Worm (Caenorhabditis elegans): ENCODE results near the gene copd-1.

Gene copd-1

DNA sequence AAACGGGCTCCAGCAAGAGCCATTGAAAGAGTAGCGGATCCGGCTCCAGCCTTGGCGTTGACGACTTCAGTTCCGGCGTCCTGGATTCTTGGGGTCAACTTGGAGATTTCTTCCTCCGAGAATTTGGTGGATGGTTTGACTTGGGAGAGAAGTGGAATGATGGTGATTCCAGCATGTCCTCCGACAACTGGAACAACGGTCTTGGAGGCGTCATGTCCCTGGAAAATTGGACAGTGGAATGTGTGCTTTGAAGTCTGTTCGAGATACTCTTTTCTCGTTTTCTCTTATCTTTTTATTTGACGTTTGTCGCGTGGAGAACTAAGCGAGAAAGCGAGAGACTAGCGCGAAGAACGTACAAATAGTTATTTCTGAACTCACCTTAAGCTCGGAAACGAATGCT lies 17.7 kb downstream of the copd-1 start:
- no peak for TF ChIP-seq mls-2 (tag; optimal IDR thresholded peaks at IDR 0.05)
- no peak for TF ChIP-seq hlh-1 (tag; optimal IDR thresholded peaks at IDR 0.05)
- TF ChIP-seq unc-120 (tag; optimal IDR thresholded peaks at IDR 0.05; ENCODE audit: poor library complexity, severe bottlenecking) = no peak

DNA sequence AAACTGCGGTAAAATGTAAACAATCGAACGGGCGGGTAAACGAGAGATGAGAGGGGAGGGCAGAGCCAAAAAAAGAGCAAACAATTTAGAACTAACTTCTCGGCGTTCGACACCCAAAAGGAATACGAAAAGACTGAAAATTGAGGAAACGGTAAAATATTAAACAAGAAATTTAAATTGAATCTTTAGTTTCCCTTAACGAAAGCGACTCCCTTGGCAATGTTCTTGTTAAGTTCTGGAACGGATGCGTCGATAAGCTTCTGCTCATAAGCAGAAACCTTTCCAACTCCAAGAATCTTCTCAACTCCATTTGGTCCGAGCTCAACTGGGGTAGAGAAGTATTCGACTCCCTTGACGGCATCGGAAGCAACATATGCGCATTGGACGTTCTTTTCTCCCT lies 18.1 kb downstream of the copd-1 start:
- no peak for TF ChIP-seq ceh-83 (GFP tag; optimal IDR thresholded peaks at IDR 0.05)
- no peak for TF ChIP-seq pha-4 (tag; optimal IDR thresholded peaks at IDR 0.05)
- TF ChIP-seq drap-1 (GFP tag; optimal IDR thresholded peaks at IDR 0.05) = no peak
- no peak for TF ChIP-seq sem-2 (GFP tag; optimal IDR thresholded peaks at IDR 0.05)
- TF ChIP-seq lsy-2 (tag; optimal IDR thresholded peaks at IDR 0.05) = no peak
- TF ChIP-seq nhr-12 (tag; optimal IDR thresholded peaks at IDR 0.05) = no peak
- no peak for TF ChIP-seq bed-3 (GFP tag; optimal IDR thresholded peaks at IDR 0.05)
- no peak for TF ChIP-seq ces-1 (GFP tag; optimal IDR thresholded peaks at IDR 0.05)
- TF ChIP-seq flh-1 (GFP tag; optimal IDR thresholded peaks at IDR 0.05) = no peak
- no peak for TF ChIP-seq mep-1 (tag; optimal IDR thresholded peaks at IDR 0.05)
- TF ChIP-seq ceh-39 (tag; optimal IDR thresholded peaks at IDR 0.05) = no peak

DNA sequence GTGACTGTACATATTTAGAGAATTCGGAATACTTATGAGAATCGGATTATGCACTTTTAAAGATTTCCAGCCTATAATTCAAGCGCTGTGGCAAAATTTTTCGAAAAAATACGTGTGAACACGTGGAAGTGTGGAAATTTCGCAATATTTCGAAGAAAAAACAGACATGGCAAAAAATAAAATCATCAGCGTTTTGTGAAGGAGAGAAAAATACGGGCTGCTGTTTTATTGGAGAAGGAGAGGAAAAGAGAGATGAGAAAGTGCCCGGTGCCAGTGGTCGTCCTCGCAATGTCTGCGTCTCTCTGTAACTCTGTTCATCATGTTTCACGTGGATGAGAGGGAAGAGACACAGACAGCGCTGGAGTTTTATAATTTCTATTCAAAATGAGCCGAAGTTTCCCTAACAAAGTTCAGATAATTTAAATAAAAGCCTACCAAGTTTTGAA lies 18.7 kb downstream of the copd-1 start:
- TF ChIP-seq nhr-12 (tag; optimal IDR thresholded peaks at IDR 0.05) (no peak), unc-62 (GFP tag; optimal IDR thresholded peaks at IDR 0.05) (peak; percentile 18), lin-32 (GFP tag; optimal IDR thresholded peaks at IDR 0.05) (no peak), ceh-39 (tag; optimal IDR thresholded peaks at IDR 0.05) (peak; percentile 6), drap-1 (GFP tag; optimal IDR thresholded peaks at IDR 0.05) (no peak), lsy-2 (tag; optimal IDR thresholded peaks at IDR 0.05) (no peak), cnd-1 (tag; optimal IDR thresholded peaks at IDR 0.05) (no peak), ces-1 (GFP tag; optimal IDR thresholded peaks at IDR 0.05) (peak; percentile 75), unc-39 (tag; optimal IDR thresholded peaks at IDR 0.05) (no peak), hlh-1 (tag; optimal IDR thresholded peaks at IDR 0.05) (peak; percentile 83), ham-2 (GFP tag; optimal IDR thresholded peaks at IDR 0.05) (no peak)

DNA sequence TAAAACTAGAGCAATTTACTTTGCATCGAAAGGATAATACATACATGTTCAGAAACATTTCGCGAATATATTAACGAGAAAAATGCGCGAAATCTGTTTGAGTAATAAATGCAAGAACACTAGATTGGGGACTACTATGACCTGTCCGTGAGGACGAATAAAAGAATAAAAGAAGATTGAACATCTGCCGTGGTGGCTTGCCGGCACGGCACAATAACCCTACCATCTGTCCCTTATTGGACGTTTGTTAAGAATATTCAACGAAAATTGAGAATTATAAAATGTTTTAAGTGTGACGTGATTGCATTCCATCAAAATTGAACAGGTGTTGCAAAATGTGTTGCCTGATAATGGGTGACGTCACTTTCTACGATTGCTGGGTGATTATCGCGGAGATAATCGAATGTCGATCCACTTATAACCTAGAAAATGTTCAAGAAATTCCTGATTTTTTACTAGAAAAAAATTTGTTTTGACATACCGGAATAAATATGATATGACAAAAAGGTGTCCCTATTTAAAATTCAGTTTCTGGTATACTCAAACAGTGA lies 19.3 kb downstream of the copd-1 start:
- TF ChIP-seq unc-62 (GFP tag; optimal IDR thresholded peaks at IDR 0.05) (peak; percentile 39), cnd-1 (tag; optimal IDR thresholded peaks at IDR 0.05) (peak; percentile 96), mep-1 (tag; optimal IDR thresholded peaks at IDR 0.05) (no peak), tbx-8 (GFP tag; optimal IDR thresholded peaks at IDR 0.05) (no peak), mls-2 (tag; optimal IDR thresholded peaks at IDR 0.05) (peak; percentile 53), lin-13 (tag; optimal IDR thresholded peaks at IDR 0.05) (peak; percentile 9), nhr-2 (tag; optimal IDR thresholded peaks at IDR 0.05) (peak; percentile 56), elt-1 (tag; optimal IDR thresholded peaks at IDR 0.05; ENCODE audit: borderline replicate concordance, insufficient read depth) (peak; percentile 88), M03D4.4 (tag; optimal IDR thresholded peaks at IDR 0.05) (no peak), hlh-1 (tag; optimal IDR thresholded peaks at IDR 0.05) (peak; percentile 25), unc-120 (tag; optimal IDR thresholded peaks at IDR 0.05; ENCODE audit: poor library complexity, severe bottlenecking) (no peak), lin-32 (GFP tag; optimal IDR thresholded peaks at IDR 0.05) (peak; percentile 98), ces-1 (GFP tag; optimal IDR thresholded peaks at IDR 0.05) (peak; percentile 4)

DNA sequence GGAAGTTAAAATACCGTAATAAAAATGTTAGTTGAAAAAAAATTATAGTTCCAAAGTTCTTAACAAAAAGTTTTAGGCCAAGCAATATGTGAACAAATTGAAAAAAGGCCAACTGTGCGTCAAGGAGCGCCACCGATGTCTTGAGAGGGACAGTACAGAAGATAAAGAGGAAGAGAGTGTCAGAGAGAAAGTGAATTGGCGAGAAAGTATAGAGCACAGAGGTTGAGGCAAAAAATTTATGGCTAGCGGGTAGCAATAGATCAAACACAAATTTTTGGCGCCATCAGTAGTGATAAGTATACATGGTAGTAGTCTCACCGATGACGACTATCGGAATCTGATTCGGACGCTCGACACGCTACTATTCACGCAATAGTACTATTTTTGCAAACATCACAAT lies 20.5 kb downstream of the copd-1 start:
- TF ChIP-seq blmp-1 (tag; optimal IDR thresholded peaks at IDR 0.05) (no peak), nhr-76 (tag; optimal IDR thresholded peaks at IDR 0.05) (no peak), M03D4.4 (tag; optimal IDR thresholded peaks at IDR 0.05) (no peak), sptf-1 (tag; optimal IDR thresholded peaks at IDR 0.05) (no peak), zip-8 (tag; optimal IDR thresholded peaks at IDR 0.05) (no peak), nhr-2 (tag; optimal IDR thresholded peaks at IDR 0.05) (no peak), lin-32 (GFP tag; optimal IDR thresholded peaks at IDR 0.05) (no peak), hlh-1 (tag; optimal IDR thresholded peaks at IDR 0.05) (no peak), mab-5 (tag; optimal IDR thresholded peaks at IDR 0.05) (no peak), ceh-83 (GFP tag; optimal IDR thresholded peaks at IDR 0.05) (no peak), nhr-237 (tag; optimal IDR thresholded peaks at IDR 0.05) (no peak), snpc-4 (tag; optimal IDR thresholded peaks at IDR 0.05) (no peak), bed-3 (GFP tag; optimal IDR thresholded peaks at IDR 0.05) (no peak), nhr-12 (tag; optimal IDR thresholded peaks at IDR 0.05) (no peak), ham-2 (GFP tag; optimal IDR thresholded peaks at IDR 0.05) (no peak), lin-13 (tag; optimal IDR thresholded peaks at IDR 0.05) (no peak), mls-2 (tag; optimal IDR thresholded peaks at IDR 0.05) (no peak), pha-4 (tag; optimal IDR thresholded peaks at IDR 0.05) (no peak), cnd-1 (tag; optimal IDR thresholded peaks at IDR 0.05) (no peak)

Measured in whole organism, mixed stage, embryonic.